Worm (Caenorhabditis elegans): Measurements from ENCODE around the gene C23G10.5.

C23G10.5 gene

ce11 chrIII:6164253-6164971, 26.5 kb upstream of the C23G10.5 start, which contains the start of gene F42A10.9:
Gene F42A10.9, plus strand, starts transcription at chrIII:6164573.
- no peak for TF ChIP-seq tbx-37 (GFP tag; conservative IDR thresholded peaks at IDR 0.05)

- TF ChIP-seq hmbx-1 (tag; optimal IDR thresholded peaks at IDR 0.05) (no peak), ceh-36 (tag; optimal IDR thresholded peaks at IDR 0.05) (no peak), ceh-13 (GFP tag; optimal IDR thresholded peaks at IDR 0.05) (no peak), ama-1 (optimal IDR thresholded peaks at IDR 0.05) (no peak), ets-7 (tag; optimal IDR thresholded peaks at IDR 0.05) (no peak), hnd-1 (tag; optimal IDR thresholded peaks at IDR 0.05) (no peak), sea-1 (GFP tag; conservative IDR thresholded peaks at IDR 0.05) (no peak), tbx-37 (GFP tag; conservative IDR thresholded peaks at IDR 0.05) (no peak), aly-1 (tag; optimal IDR thresholded peaks at IDR 0.05) (no peak), F13C5.2 (tag; optimal IDR thresholded peaks at IDR 0.05) (no peak), scrt-1 (GFP tag; IDR thresholded peaks at IDR 0.05) (no peak), flt-1 (GFP tag; IDR thresholded peaks at IDR 0.05) (no peak), tra-4 (tag; optimal IDR thresholded peaks at IDR 0.05) (no peak), B0310.2 (tag; optimal IDR thresholded peaks at IDR 0.05) (no peak), hmg-4 (GFP tag; optimal IDR thresholded peaks at IDR 0.05) (no peak), tbx-11 (GFP tag; IDR thresholded peaks at IDR 0.05) (no peak), pes-1 (GFP tag; IDR thresholded peaks at IDR 0.05) (no peak)
Measured at ce11 chrIII:6165240-6165639, 25.7 kb upstream of the C23G10.5 start.

- TF ChIP-seq tbx-37 (GFP tag; conservative IDR thresholded peaks at IDR 0.05) (no peak), tra-4 (tag; optimal IDR thresholded peaks at IDR 0.05) (no peak), F13C5.2 (tag; optimal IDR thresholded peaks at IDR 0.05) (no peak), aly-1 (tag; optimal IDR thresholded peaks at IDR 0.05) (no peak), scrt-1 (GFP tag; IDR thresholded peaks at IDR 0.05) (no peak), ceh-13 (GFP tag; optimal IDR thresholded peaks at IDR 0.05) (no peak), B0310.2 (tag; optimal IDR thresholded peaks at IDR 0.05) (no peak), tbx-11 (GFP tag; IDR thresholded peaks at IDR 0.05) (no peak), hnd-1 (tag; optimal IDR thresholded peaks at IDR 0.05) (no peak), flt-1 (GFP tag; IDR thresholded peaks at IDR 0.05) (no peak), ama-1 (optimal IDR thresholded peaks at IDR 0.05) (no peak)
Measured at ce11 chrIII:6166634-6167033, 24.3 kb upstream of the C23G10.5 start.

- TF ChIP-seq ets-7 (tag; optimal IDR thresholded peaks at IDR 0.05), result no peak
- no peak for TF ChIP-seq hmg-4 (GFP tag; optimal IDR thresholded peaks at IDR 0.05)
- TF ChIP-seq ama-1 (optimal IDR thresholded peaks at IDR 0.05), result no peak
- no peak for TF ChIP-seq F13C5.2 (tag; optimal IDR thresholded peaks at IDR 0.05)
- TF ChIP-seq B0310.2 (tag; optimal IDR thresholded peaks at IDR 0.05), result no peak
- no peak for TF ChIP-seq pes-1 (GFP tag; IDR thresholded peaks at IDR 0.05)
- no peak for TF ChIP-seq sea-1 (GFP tag; conservative IDR thresholded peaks at IDR 0.05)
- no peak for TF ChIP-seq ceh-13 (GFP tag; optimal IDR thresholded peaks at IDR 0.05)
- no peak for TF ChIP-seq flt-1 (GFP tag; IDR thresholded peaks at IDR 0.05)
- TF ChIP-seq aly-1 (tag; optimal IDR thresholded peaks at IDR 0.05), result no peak
- no peak for TF ChIP-seq hnd-1 (tag; optimal IDR thresholded peaks at IDR 0.05)
- no peak for TF ChIP-seq tra-4 (tag; optimal IDR thresholded peaks at IDR 0.05)
Measured at ce11 chrIII:6168497-6169227, 22.2 kb upstream of the C23G10.5 start, which contains the start of gene efk-1. Gene efk-1, minus strand, starts transcription at chrIII:6168547.

- TF ChIP-seq F13C5.2 (tag; optimal IDR thresholded peaks at IDR 0.05), result peak; percentile 12
- TF ChIP-seq flt-1 (GFP tag; IDR thresholded peaks at IDR 0.05), result no peak
- no peak for TF ChIP-seq hnd-1 (tag; optimal IDR thresholded peaks at IDR 0.05)
Measured at ce11 chrIII:6170038-6170437, 20.9 kb upstream of the C23G10.5 start.

ce11 chrIII:6173020-6173597, 17.8 kb upstream of the C23G10.5 start, which contains the start of the genes abcf-3 and F42A10.5:
Gene abcf-3, plus strand, starts transcription at chrIII:6173403.
Gene F42A10.5, minus strand, starts transcription at chrIII:6173477.
- TF ChIP-seq hmg-4 (GFP tag; optimal IDR thresholded peaks at IDR 0.05) (no peak), tbx-11 (GFP tag; IDR thresholded peaks at IDR 0.05) (no peak), scrt-1 (GFP tag; IDR thresholded peaks at IDR 0.05) (no peak), B0310.2 (tag; optimal IDR thresholded peaks at IDR 0.05) (no peak), ama-1 (optimal IDR thresholded peaks at IDR 0.05) (no peak), ceh-36 (tag; optimal IDR thresholded peaks at IDR 0.05) (no peak), sea-1 (GFP tag; conservative IDR thresholded peaks at IDR 0.05) (no peak), hmbx-1 (tag; optimal IDR thresholded peaks at IDR 0.05) (no peak), F13C5.2 (tag; optimal IDR thresholded peaks at IDR 0.05) (no peak), hnd-1 (tag; optimal IDR thresholded peaks at IDR 0.05) (no peak), aly-1 (tag; optimal IDR thresholded peaks at IDR 0.05) (no peak), ceh-13 (GFP tag; optimal IDR thresholded peaks at IDR 0.05) (no peak), tbx-37 (GFP tag; conservative IDR thresholded peaks at IDR 0.05) (no peak), ets-7 (tag; optimal IDR thresholded peaks at IDR 0.05) (no peak), tra-4 (tag; optimal IDR thresholded peaks at IDR 0.05) (no peak), flt-1 (GFP tag; IDR thresholded peaks at IDR 0.05) (no peak), pes-1 (GFP tag; IDR thresholded peaks at IDR 0.05) (no peak)

ce11 chrIII:6176172-6176571, 14.7 kb upstream of the C23G10.5 start:
- no peak for TF ChIP-seq ceh-36 (tag; optimal IDR thresholded peaks at IDR 0.05)
- TF ChIP-seq sea-1 (GFP tag; conservative IDR thresholded peaks at IDR 0.05), result no peak
- no peak for TF ChIP-seq B0310.2 (tag; optimal IDR thresholded peaks at IDR 0.05)
- no peak for TF ChIP-seq ceh-13 (GFP tag; optimal IDR thresholded peaks at IDR 0.05)
- no peak for TF ChIP-seq tbx-37 (GFP tag; conservative IDR thresholded peaks at IDR 0.05)
- no peak for TF ChIP-seq aly-1 (tag; optimal IDR thresholded peaks at IDR 0.05)
- TF ChIP-seq hmg-4 (GFP tag; optimal IDR thresholded peaks at IDR 0.05), result no peak
- TF ChIP-seq hnd-1 (tag; optimal IDR thresholded peaks at IDR 0.05), result no peak
